Fruit fly (Drosophila melanogaster) whole organism, embryonic: Measurements from ENCODE around the gene CG31633.

Experiments
- ATbp ChIP-seq: fragments of 200-800 bp; sonication (Bioruptor generic); optimal IDR thresholded peaks from 2 replicates; lab custom pipeline; 2017; ENCODE audit warnings: missing biosample characterization, mild to moderate bottlenecking, missing genetic modification characterization, missing genetic modification reagents
- Atf3 ChIP-seq: fragments of 200-800 bp; sonication (Bioruptor generic); optimal IDR thresholded peaks from 3 replicates; lab custom pipeline; 2016; ENCODE audit warnings: missing biosample characterization, missing genetic modification characterization
- Atf6 ChIP-seq: fragments of 200-800 bp; sonication (Bioruptor generic); IDR thresholded peaks from 2 replicates; pipeline ENCODE4 v1.3.6; 2022; ENCODE audit warnings: missing biosample characterization, missing genetic modification characterization
- CG10274 ChIP-seq: fragments of 200-800 bp; sonication (Bioruptor generic); optimal IDR thresholded peaks from 3 replicates; lab custom pipeline; 2017; ENCODE audit warnings: missing biosample characterization, mild to moderate bottlenecking, missing genetic modification characterization
- CG10366 ChIP-seq: fragments of 200-800 bp; sonication (Bioruptor generic); IDR thresholded peaks from 2 replicates; pipeline ENCODE4 v1.3.6; 2022; ENCODE audit warnings: missing biosample characterization, missing genetic modification characterization
- CG10654 ChIP-seq: fragments of 200-800 bp; sonication (Bioruptor generic); optimal IDR thresholded peaks from 2 replicates; lab custom pipeline; 2016; ENCODE audit warnings: missing biosample characterization, missing genetic modification characterization
- CG11456 ChIP-seq: fragments of 200-800 bp; sonication (Bioruptor generic); IDR thresholded peaks from 3 replicates; pipeline ENCODE4 v1.3.6; 2022; ENCODE audit warnings: missing biosample characterization, missing genetic modification characterization
- CG11695 ChIP-seq: fragments of 200-800 bp; sonication (Bioruptor generic); IDR thresholded peaks from 3 replicates; pipeline ENCODE4 v1.3.6; 2022; ENCODE audit warnings: missing biosample characterization, missing genetic modification characterization
- CG1233 ChIP-seq: fragments of 200-800 bp; sonication (Bioruptor generic); optimal IDR thresholded peaks from 4 replicates; lab custom pipeline; 2018; ENCODE audit warnings: missing biosample characterization, mild to moderate bottlenecking, missing genetic modification characterization
- CG13624 ChIP-seq: fragments of 200-800 bp; sonication (Bioruptor generic); optimal IDR thresholded peaks from 2 replicates; lab custom pipeline; 2016; ENCODE audit warnings: missing biosample characterization, missing genetic modification characterization
- CG14965 ChIP-seq: fragments of 200-800 bp; sonication (Bioruptor generic); optimal IDR thresholded peaks from 2 replicates; lab custom pipeline; 2016; ENCODE audit warnings: missing biosample characterization, missing genetic modification characterization, borderline replicate concordance
- CG16779 ChIP-seq: fragments of 200-800 bp; sonication (Bioruptor generic); IDR thresholded peaks from 2 replicates; pipeline ENCODE4 v1.3.6; 2022; ENCODE audit warnings: missing biosample characterization, missing genetic modification characterization
- CG17328 ChIP-seq: fragments of 200-800 bp; sonication (Bioruptor generic); IDR thresholded peaks from 2 replicates; pipeline ENCODE4 v1.3.6; 2022; ENCODE audit warnings: missing biosample characterization, missing genetic modification characterization
- CG17361 ChIP-seq: fragments of 200-800 bp; sonication (Bioruptor generic); IDR thresholded peaks from 3 replicates; pipeline ENCODE4 v1.3.6; 2022; ENCODE audit warnings: missing biosample characterization, missing genetic modification characterization
- CG17612 ChIP-seq: fragments of 200-800 bp; sonication (Bioruptor generic); IDR thresholded peaks from 2 replicates; pipeline ENCODE4 v1.3.6; 2022; ENCODE audit warnings: missing biosample characterization, missing genetic modification characterization
- CG2889 ChIP-seq: fragments of 200-800 bp; sonication (Bioruptor generic); IDR thresholded peaks from 3 replicates; pipeline ENCODE4 v1.3.6; 2022; ENCODE audit warnings: missing biosample characterization, missing genetic modification characterization
- CG6813 ChIP-seq: fragments of 200-800 bp; sonication (Bioruptor generic); optimal IDR thresholded peaks from 2 replicates; lab custom pipeline; 2017; ENCODE audit warnings: missing biosample characterization, missing genetic modification characterization, mild to moderate bottlenecking, moderate library complexity, missing genetic modification reagents
- CG8359 ChIP-seq: fragments of 200-800 bp; sonication (Bioruptor generic); optimal IDR thresholded peaks from 2 replicates; lab custom pipeline; 2017; ENCODE audit warnings: missing biosample characterization, mild to moderate bottlenecking, missing genetic modification characterization, borderline replicate concordance
- CG8388 ChIP-seq: fragments of 200-800 bp; sonication (Bioruptor generic); optimal IDR thresholded peaks from 2 replicates; lab custom pipeline; 2019; ENCODE audit warnings: missing biosample characterization, mild to moderate bottlenecking, missing genetic modification characterization, moderate library complexity
- CG9437 ChIP-seq: fragments of 200-800 bp; sonication (Bioruptor generic); optimal IDR thresholded peaks from 2 replicates; lab custom pipeline; 2018; ENCODE audit warnings: missing biosample characterization, mild to moderate bottlenecking, missing genetic modification characterization
- CG9797 ChIP-seq: fragments of 200-800 bp; sonication (Bioruptor generic); optimal IDR thresholded peaks from 3 replicates; lab custom pipeline; 2018; ENCODE audit warnings: missing biosample characterization, mild to moderate bottlenecking, missing genetic modification characterization
- CTCF ChIP-seq: fragments of 200-800 bp; sonication (Bioruptor generic); optimal IDR thresholded peaks from 2 replicates; lab custom pipeline; 2017; ENCODE audit warnings: missing biosample characterization, mild to moderate bottlenecking, missing genetic modification characterization, moderate library complexity
- D ChIP-seq, 2 experiments: fragments of 200-800 bp in 1 of 2; fragments of >200 bp in 1 of 2; sonication (Bioruptor generic) in 1 of 2; optimal IDR thresholded peaks; 2 replicates in 1 of 2; 3 replicates in 1 of 2; lab custom pipeline; 2017; ENCODE audit warnings: mild to moderate bottlenecking in 1 of 2, missing biosample characterization in 1 of 2, missing genetic modification characterization in 1 of 2, missing genetic modification reagents in 1 of 2
- GATAe ChIP-seq: fragments of 200-800 bp; sonication (Bioruptor generic); conservative IDR thresholded peaks from 2 replicates; pipeline ENCODE4 v1.3.6; 2022; ENCODE audit warnings: missing biosample characterization, missing genetic modification characterization
- HLH54F ChIP-seq: fragments of 200-800 bp; sonication (Bioruptor generic); optimal IDR thresholded peaks from 3 replicates; lab custom pipeline; 2016; ENCODE audit warnings: missing biosample characterization, missing genetic modification characterization
- Hr39 ChIP-seq: fragments of >200 bp; optimal IDR thresholded peaks from 2 replicates; lab custom pipeline; 2017
- Med ChIP-seq: fragments of 200-800 bp; sonication (Bioruptor generic); peaks from one replicate; lab custom pipeline; 2016; ENCODE audit warnings: missing biosample characterization, missing genetic modification characterization, mild to moderate bottlenecking, inconsistent platforms, moderate library complexity
- Myb ChIP-seq: fragments of 200-800 bp; sonication (Bioruptor generic); optimal IDR thresholded peaks from 2 replicates; lab custom pipeline; 2016; ENCODE audit warnings: missing biosample characterization, missing genetic modification characterization
- Oli ChIP-seq: fragments of 200-800 bp; sonication (Bioruptor generic); optimal IDR thresholded peaks from 2 replicates; lab custom pipeline; 2018; ENCODE audit warnings: missing biosample characterization, mild to moderate bottlenecking, missing genetic modification characterization, moderate library complexity
- Rfx ChIP-seq: fragments of 200-800 bp; sonication (Bioruptor generic); IDR thresholded peaks from 2 replicates; pipeline ENCODE4 v1.3.6; 2022; ENCODE audit warnings: missing biosample characterization, missing genetic modification characterization
- ase ChIP-seq: fragments of 200-800 bp; sonication (Bioruptor generic); IDR thresholded peaks from 3 replicates; pipeline ENCODE4 v1.3.6; 2022; ENCODE audit warnings: missing biosample characterization, missing genetic modification characterization
- bab2 ChIP-seq: fragments of 200-800 bp; sonication (Bioruptor generic); optimal IDR thresholded peaks from 2 replicates; lab custom pipeline; 2016; ENCODE audit warnings: missing biosample characterization, missing genetic modification characterization
- br ChIP-seq: fragments of >200 bp; optimal IDR thresholded peaks from 2 replicates; lab custom pipeline; 2017
- dmrt99B ChIP-seq: fragments of 200-800 bp; sonication (Bioruptor generic); optimal IDR thresholded peaks from 2 replicates; lab custom pipeline; 2018; ENCODE audit warnings: missing biosample characterization, mild to moderate bottlenecking, missing genetic modification characterization, moderate library complexity
- fru ChIP-seq: fragments of >200 bp; optimal IDR thresholded peaks from 2 replicates; lab custom pipeline; 2017
- gce ChIP-seq: fragments of 200-800 bp; sonication (Bioruptor generic); IDR thresholded peaks from 3 replicates; pipeline ENCODE4 v1.3.6; 2022; ENCODE audit warnings: missing biosample characterization, missing genetic modification characterization
- gem ChIP-seq: fragments of 200-800 bp; sonication (Bioruptor generic); optimal IDR thresholded peaks from 2 replicates; lab custom pipeline; 2019; ENCODE audit warnings: missing biosample characterization, mild to moderate bottlenecking, missing genetic modification characterization, moderate library complexity
- grau ChIP-seq: fragments of 200-800 bp; optimal IDR thresholded peaks from 3 replicates; lab custom pipeline; 2019; ENCODE audit warnings: missing biosample characterization, mild to moderate bottlenecking, missing genetic modification characterization, moderate library complexity
- insv ChIP-seq, 2 experiments: fragments of 200-800 bp; sonication (Bioruptor generic); optimal IDR thresholded peaks; 3 replicates each; lab custom pipeline; 2016 to 2018; ENCODE audit warnings: missing biosample characterization in 2 of 2, missing genetic modification characterization in 2 of 2
- otp ChIP-seq: fragments of 200-800 bp; sonication (Bioruptor generic); IDR thresholded peaks from 3 replicates; pipeline ENCODE4, ENCODE4 v1.3.6; 2022; ENCODE audit warnings: missing biosample characterization, missing genetic modification characterization
- phol ChIP-seq: fragments of 200-800 bp; sonication (Bioruptor generic); optimal IDR thresholded peaks from 3 replicates; lab custom pipeline; 2018; ENCODE audit warnings: missing biosample characterization, mild to moderate bottlenecking, missing genetic modification characterization, moderate library complexity
- row ChIP-seq: fragments of 200-800 bp; sonication (Bioruptor generic); IDR thresholded peaks from 3 replicates; pipeline ENCODE4 v1.3.6; 2022; ENCODE audit warnings: missing biosample characterization, missing genetic modification characterization
- sim ChIP-seq: fragments of 200-800 bp; sonication (Bioruptor generic); IDR thresholded peaks from 2 replicates; pipeline ENCODE4 v1.3.6; 2022; ENCODE audit warnings: missing biosample characterization, missing genetic modification characterization
- sima ChIP-seq: fragments of 200-800 bp; sonication (Bioruptor generic); optimal IDR thresholded peaks from 2 replicates; lab custom pipeline; 2016; ENCODE audit warnings: missing biosample characterization, missing genetic modification characterization
- sisA ChIP-seq: fragments of 200-800 bp; sonication (Bioruptor generic); IDR thresholded peaks from 2 replicates; pipeline ENCODE4 v1.3.6; 2022; ENCODE audit warnings: missing biosample characterization, missing genetic modification characterization
- slbo ChIP-seq: fragments of 200-800 bp; sonication (Bioruptor generic); IDR thresholded peaks from 2 replicates; pipeline ENCODE4 v1.3.6; 2022; ENCODE audit warnings: missing biosample characterization, missing genetic modification characterization
- slou ChIP-seq: fragments of 200-800 bp; sonication (Bioruptor generic); optimal IDR thresholded peaks from 3 replicates; lab custom pipeline; 2016; ENCODE audit warnings: missing biosample characterization, missing genetic modification characterization
- unpg ChIP-seq: fragments of 200-800 bp; sonication (Bioruptor generic); optimal IDR thresholded peaks from 3 replicates; lab custom pipeline; 2018; ENCODE audit warnings: missing biosample characterization, mild to moderate bottlenecking, missing genetic modification characterization, moderate library complexity
- usp ChIP-seq: fragments of >200 bp; optimal IDR thresholded peaks from 2 replicates; lab custom pipeline; 2017; ENCODE audit warnings: missing biosample characterization, missing genetic modification characterization
- vfl ChIP-seq: fragments of 200-800 bp; sonication (Bioruptor generic); optimal IDR thresholded peaks from 2 replicates; lab custom pipeline; 2016; ENCODE audit warnings: missing biosample characterization, missing genetic modification characterization
- wdn ChIP-seq: fragments of 200-800 bp; sonication (Bioruptor generic); IDR thresholded peaks from 2 replicates; pipeline ENCODE4 v1.3.6; 2022; ENCODE audit warnings: missing biosample characterization, missing genetic modification characterization

CG31633 gene

dm6 chr2L:6612477-6613004, 43.6 kb downstream of the CG31633 start (continued):
- no peak for TF ChIP-seq D (optimal IDR thresholded peaks at IDR 0.05; lab: Kevin White, UChicago)
- TF ChIP-seq D (GFP tag; optimal IDR thresholded peaks at IDR 0.05; lab: Kevin White, UChicago), result peak; percentile 100
- TF ChIP-seq CG17328 (GFP tag; lab: Robert Waterston, UW), result peak; percentile 100
- peak; percentile 100 for TF ChIP-seq grau (tag; lab: Kevin White, UChicago)
- TF ChIP-seq bab2, result peak; percentile 100
- no peak for TF ChIP-seq fru (lab: Kevin White, UChicago)
- peak; percentile 100 for TF ChIP-seq CG2889 (GFP tag; lab: Robert Waterston, UW)
- TF ChIP-seq CG6813 (GFP tag; lab: Kevin White, UChicago), result peak; percentile 100
- TF ChIP-seq br, result no peak
- TF ChIP-seq HLH54F (GFP tag; lab: Kevin White, UChicago), result peak; percentile 100
- TF ChIP-seq otp (GFP tag; lab: Robert Waterston, UW), result peak; percentile 100
- TF ChIP-seq slou (GFP tag; lab: Kevin White, UChicago), result peak; percentile 100
- peak; percentile 100 for TF ChIP-seq Rfx
- peak; percentile 100 for TF ChIP-seq CG11695
- no peak for TF ChIP-seq usp (GFP tag; lab: Kevin White, UChicago)
- peak; percentile 98 for TF ChIP-seq Myb (GFP tag; lab: Kevin White, UChicago)
- peak; percentile 86 for TF ChIP-seq CTCF (GFP tag; lab: Kevin White, UChicago)
- peak; percentile 100 for TF ChIP-seq Oli (tag; lab: Kevin White, UChicago)
- peak; percentile 100 for TF ChIP-seq sima (GFP tag; lab: Kevin White, UChicago)
- peak; percentile 100 for TF ChIP-seq ase
- TF ChIP-seq, all 482 proteins: peak for 459

DNA sequence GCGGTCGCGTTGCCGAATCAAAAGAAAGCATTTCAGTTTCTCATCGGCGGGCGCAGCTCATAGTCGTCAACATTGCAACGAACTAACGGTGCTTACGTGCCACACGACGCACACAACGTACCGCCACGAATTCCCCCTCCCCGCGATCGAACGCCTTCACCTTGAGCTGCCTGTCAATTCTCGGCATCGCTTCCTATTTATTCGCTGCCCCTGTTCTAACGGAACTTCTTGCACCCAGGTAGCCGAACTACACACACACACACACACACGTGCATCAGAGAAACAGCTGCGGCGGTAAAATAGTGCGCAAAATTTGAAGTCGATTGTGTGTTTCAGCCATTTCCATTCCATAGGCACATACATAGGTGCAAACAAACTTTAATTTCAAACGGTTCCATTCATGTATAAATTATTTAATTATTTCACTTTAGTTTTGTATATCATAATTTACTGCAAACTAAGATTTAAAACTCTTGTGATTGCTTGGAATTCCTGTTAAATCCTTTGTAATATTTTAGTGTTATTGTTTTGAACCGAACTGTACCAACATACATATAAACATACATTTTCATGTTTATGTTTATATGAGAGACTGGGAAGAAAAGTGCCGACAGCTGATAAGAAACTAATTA, 44.6 kb downstream of the CG31633 start:
- TF ChIP-seq CG8388 (GFP tag; lab: Kevin White, UChicago), result peak; percentile 47
- no peak for TF ChIP-seq gce (GFP tag; lab: Robert Waterston, UW)
- no peak for TF ChIP-seq HLH54F (GFP tag; lab: Kevin White, UChicago)
- no peak for TF ChIP-seq Med (GFP tag; lab: Kevin White, UChicago)
- TF ChIP-seq Atf3, result no peak
- no peak for TF ChIP-seq sim (GFP tag; lab: Robert Waterston, UW)
- TF ChIP-seq CG17612 (GFP tag; lab: Robert Waterston, UW), result no peak
- TF ChIP-seq CG10654 (GFP tag; lab: Kevin White, UChicago), result no peak
- no peak for TF ChIP-seq CG10274 (GFP tag; lab: Kevin White, UChicago)
- no peak for TF ChIP-seq CG8359 (GFP tag; lab: Kevin White, UChicago)
- no peak for TF ChIP-seq sisA
- TF ChIP-seq wdn, result no peak
- no peak for TF ChIP-seq Hr39 (lab: Kevin White, UChicago)
- peak; percentile 40 for TF ChIP-seq CG9437 (GFP tag; lab: Kevin White, UChicago)
- TF ChIP-seq CG14965, result no peak
- TF ChIP-seq Atf6, result peak; percentile 44; the same call in 1 of the 2 replicates
- TF ChIP-seq CG11456 (GFP tag; lab: Robert Waterston, UW), result 0 out of 3 replicates have a peak, but pooled peaks have one; percentile 20
- no peak for TF ChIP-seq CG17361 (GFP tag; lab: Robert Waterston, UW)
- peak; percentile 19 for TF ChIP-seq dmrt99B (tag; lab: Kevin White, UChicago)
- TF ChIP-seq insv (GFP tag; optimal IDR thresholded peaks at IDR 0.05; lab: Kevin White, UChicago), result no peak
- TF ChIP-seq CG13624 (GFP tag; lab: Kevin White, UChicago), result no peak
- peak; percentile 38; the same call in 1 of the 3 replicates for TF ChIP-seq row (GFP tag; lab: Robert Waterston, UW)
- TF ChIP-seq CG1233, result no peak
- peak; percentile 38 for TF ChIP-seq gem
- no peak for TF ChIP-seq CG10366 (GFP tag; lab: Robert Waterston, UW)
- TF ChIP-seq phol (tag; lab: Kevin White, UChicago), result peak; percentile 18
- TF ChIP-seq CG16779 (GFP tag; lab: Robert Waterston, UW), result no peak
- no peak for TF ChIP-seq CG9797 (GFP tag; lab: Kevin White, UChicago)
- no peak for TF ChIP-seq GATAe (GFP tag; lab: Robert Waterston, UW)
- peak; percentile 39 for TF ChIP-seq unpg (GFP tag; lab: Kevin White, UChicago)
- no peak for TF ChIP-seq slbo (GFP tag; lab: Robert Waterston, UW)
- no peak for TF ChIP-seq ATbp (GFP tag; lab: Kevin White, UChicago)
- TF ChIP-seq vfl (GFP tag; lab: Kevin White, UChicago), result no peak
